Worm (Caenorhabditis elegans) whole organism, L4 larva: ENCODE measurements around the gene R13A5.7.

ENCODE experiments used
- F26F4.8 ChIP-seq: fragments of 200-800 bp; sonication (Bioruptor generic); conservative IDR thresholded peaks from 2 replicates; pipeline ENCODE4 v1.3.6; 2022; ENCODE audit warnings: missing genetic modification characterization, missing compliant biosample characterization
- F37D6.2 ChIP-seq: sonication (generic microtip); optimal IDR thresholded peaks from 2 replicates; lab custom pipeline; 2016; ENCODE audit warnings: mild to moderate bottlenecking, missing genetic modification characterization, missing compliant biosample characterization
- F49E8.2 ChIP-seq: sonication (generic microtip); optimal IDR thresholded peaks from 2 replicates; lab custom pipeline; 2016; ENCODE audit warnings: missing compliant biosample characterization, mild to moderate bottlenecking, missing genetic modification characterization, borderline replicate concordance
- Y5F2A.4 ChIP-seq: fragments of 200-800 bp; sonication (Bioruptor generic); optimal IDR thresholded peaks from 2 replicates; lab custom pipeline; 2018; ENCODE audit warnings: mild to moderate bottlenecking, missing genetic modification characterization, missing compliant biosample characterization
- aha-1 ChIP-seq: fragments of 150-350 bp; peaks from one replicate; lab custom pipeline; 2014; ENCODE audit warnings: missing biosample characterization, missing genetic modification characterization
- arid-1 ChIP-seq: fragments of 200-800 bp; sonication (Bioruptor generic); conservative IDR thresholded peaks from 2 replicates; pipeline ENCODE4 v1.3.6; 2022; ENCODE audit warnings: missing genetic modification reagents, missing genetic modification characterization, missing compliant biosample characterization
- attf-4 ChIP-seq: sonication (generic microtip); optimal IDR thresholded peaks from 3 replicates; lab custom pipeline; 2017; ENCODE audit warnings: missing biosample characterization, missing genetic modification characterization
- ceh-20 ChIP-seq: fragments of 200-800 bp; sonication (Bioruptor generic); IDR thresholded peaks from 2 replicates; pipeline ENCODE4 v1.3.6; 2022; ENCODE audit warnings: missing genetic modification reagents, missing genetic modification characterization, missing compliant biosample characterization
- ceh-44 ChIP-seq: fragments of 200-800 bp; sonication (Bioruptor generic); IDR thresholded peaks from 2 replicates; pipeline ENCODE4 v1.3.6; 2022; ENCODE audit warnings: missing genetic modification reagents, missing genetic modification characterization, missing compliant biosample characterization
- ceh-62 ChIP-seq: sonication (generic microtip); optimal IDR thresholded peaks from 2 replicates; lab custom pipeline; 2017; ENCODE audit warnings: missing biosample characterization, missing genetic modification characterization
- ces-1 ChIP-seq: fragments of 150-350 bp; sonication (generic microtip); optimal IDR thresholded peaks from 4 replicates; lab custom pipeline; 2014; ENCODE audit warnings: missing biosample characterization, missing genetic modification reagents, missing genetic modification characterization
- cey-2 ChIP-seq: sonication (generic microtip); optimal IDR thresholded peaks from 3 replicates; lab custom pipeline; 2017; ENCODE audit warnings: missing genetic modification characterization, mild to moderate bottlenecking, missing compliant biosample characterization, antibody characterized with exemption, borderline replicate concordance; ENCODE audit not compliant: insufficient read depth
- daf-16 ChIP-seq, 3 experiments: sonication (generic microtip); optimal IDR thresholded peaks; 2 replicates each; lab custom pipeline; 2016 to 2017; ENCODE audit warnings: missing genetic modification characterization in 3 of 3, missing genetic modification reagents in 3 of 3, mild to moderate bottlenecking in 2 of 3, missing compliant biosample characterization in 2 of 3, missing biosample characterization in 1 of 3, moderate library complexity in 1 of 3
- daf-19 ChIP-seq: fragments of 200-800 bp; sonication (Bioruptor generic); conservative IDR thresholded peaks from 2 replicates; pipeline ENCODE4 v1.3.6; 2022; ENCODE audit warnings: missing genetic modification characterization, missing compliant biosample characterization
- dmd-9 ChIP-seq: fragments of 200-800 bp; sonication (Bioruptor generic); IDR thresholded peaks from 2 replicates; pipeline ENCODE4 v1.3.6; 2022; ENCODE audit warnings: missing genetic modification reagents, missing genetic modification characterization, missing compliant biosample characterization
- dpl-1 ChIP-seq: fragments of 150-350 bp; optimal IDR thresholded peaks from 2 replicates; lab custom pipeline; 2014; ENCODE audit warnings: missing biosample characterization, missing genetic modification reagents, missing genetic modification characterization
- dve-1 ChIP-seq: sonication (generic microtip); optimal IDR thresholded peaks from 2 replicates; lab custom pipeline; 2017; ENCODE audit warnings: antibody characterized with exemption, mild to moderate bottlenecking, missing genetic modification characterization, missing compliant biosample characterization; ENCODE audit not compliant: insufficient read depth
- hlh-11 ChIP-seq: fragments of 200-800 bp; sonication (Bioruptor generic); optimal IDR thresholded peaks from 2 replicates; lab custom pipeline; 2018; ENCODE audit warnings: mild to moderate bottlenecking, missing genetic modification characterization, missing compliant biosample characterization
- lin-1 ChIP-seq: fragments of 200-800 bp; sonication (Bioruptor generic); IDR thresholded peaks from 2 replicates; pipeline ENCODE4 v1.3.6; 2022; ENCODE audit warnings: missing genetic modification reagents, missing genetic modification characterization, missing compliant biosample characterization
- lin-13 ChIP-seq: fragments of 150-350 bp; optimal IDR thresholded peaks from 2 replicates; lab custom pipeline; 2014; ENCODE audit warnings: missing biosample characterization, missing genetic modification reagents, missing genetic modification characterization
- lin-29 ChIP-seq: fragments of 200-800 bp; sonication (Bioruptor generic); IDR thresholded peaks from 2 replicates; pipeline ENCODE4 v1.3.6; 2022; ENCODE audit warnings: missing genetic modification reagents, missing genetic modification characterization, missing compliant biosample characterization
- lir-3 ChIP-seq: sonication (generic microtip); optimal IDR thresholded peaks from 2 replicates; lab custom pipeline; 2016; ENCODE audit warnings: mild to moderate bottlenecking, missing genetic modification characterization, missing compliant biosample characterization
- mdt-29 ChIP-seq: fragments of 200-800 bp; sonication (Bioruptor generic); IDR thresholded peaks from 2 replicates; pipeline ENCODE4 v1.3.6; 2022; ENCODE audit warnings: missing genetic modification reagents, missing genetic modification characterization, missing compliant biosample characterization
- mes-2 ChIP-seq: sonication (generic microtip); optimal IDR thresholded peaks from 2 replicates; lab custom pipeline; 2016; ENCODE audit warnings: missing genotype, mild to moderate bottlenecking, missing genetic modification characterization, missing compliant biosample characterization; ENCODE audit not compliant: poor library complexity, severe bottlenecking
- mxl-3 ChIP-seq: fragments of 200-800 bp; sonication (Bioruptor generic); optimal IDR thresholded peaks from 2 replicates; lab custom pipeline; 2018; ENCODE audit warnings: mild to moderate bottlenecking, missing genetic modification characterization, missing compliant biosample characterization
- nhr-11 ChIP-seq: fragments of 150-350 bp; optimal IDR thresholded peaks from 2 replicates; lab custom pipeline; 2014; ENCODE audit warnings: missing biosample characterization, missing genetic modification characterization
- nhr-25 ChIP-seq: sonication (generic microtip); optimal IDR thresholded peaks from 2 replicates; lab custom pipeline; 2017; ENCODE audit warnings: missing genetic modification characterization, mild to moderate bottlenecking, missing compliant biosample characterization, antibody characterized with exemption, moderate library complexity, borderline replicate concordance; ENCODE audit not compliant: insufficient read depth
- nhr-41 ChIP-seq: fragments of 200-800 bp; sonication (Bioruptor generic); IDR thresholded peaks from 2 replicates; pipeline ENCODE4 v1.3.6; 2022; ENCODE audit warnings: missing genetic modification reagents, missing genetic modification characterization, missing compliant biosample characterization
- nhr-42 ChIP-seq: fragments of 200-800 bp; sonication (Bioruptor generic); IDR thresholded peaks from 2 replicates; pipeline ENCODE4 v1.3.6; 2022; ENCODE audit warnings: missing genetic modification characterization, missing compliant biosample characterization
- nhr-76 ChIP-seq: fragments of 150-350 bp; optimal IDR thresholded peaks from 2 replicates; lab custom pipeline; 2014; ENCODE audit warnings: missing biosample characterization, missing genetic modification characterization
- php-3 ChIP-seq: fragments of 200-800 bp; sonication (Bioruptor generic); IDR thresholded peaks from 2 replicates; pipeline ENCODE4 v1.3.6; 2022; ENCODE audit warnings: missing genetic modification reagents, missing genetic modification characterization, missing compliant biosample characterization
- pqm-1 ChIP-seq: sonication (generic microtip); optimal IDR thresholded peaks from 2 replicates; lab custom pipeline; 2017; ENCODE audit warnings: missing biosample characterization, missing genetic modification characterization
- rbr-2 ChIP-seq: sonication (generic microtip); optimal IDR thresholded peaks from 2 replicates; lab custom pipeline; 2016; ENCODE audit warnings: missing genotype, missing genetic modification characterization, missing compliant biosample characterization
- skn-1 ChIP-seq: fragments of 150-350 bp; optimal IDR thresholded peaks from 2 replicates; lab custom pipeline; 2014; ENCODE audit warnings: missing biosample characterization, missing genetic modification characterization
- spr-1 ChIP-seq: sonication (generic microtip); optimal IDR thresholded peaks from 2 replicates; lab custom pipeline; 2016; ENCODE audit warnings: mild to moderate bottlenecking, missing genetic modification characterization, missing compliant biosample characterization
- tag-97 ChIP-seq: fragments of 200-800 bp; sonication (Bioruptor generic); IDR thresholded peaks from 2 replicates; pipeline ENCODE4 v1.3.6; 2022; ENCODE audit warnings: missing genetic modification characterization, missing compliant biosample characterization
- tra-1 ChIP-seq: fragments of 200-800 bp; sonication (Bioruptor generic); IDR thresholded peaks from 2 replicates; pipeline ENCODE4 v1.3.6; 2022; ENCODE audit warnings: missing genetic modification reagents, missing genetic modification characterization, missing compliant biosample characterization
- unc-62 ChIP-seq, 3 experiments: fragments of 150-350 bp in 1 of 3; sonication (generic microtip); optimal IDR thresholded peaks in 2 of 3; peaks in 1 of 3; 1 replicate in 1 of 3; 2 replicates in 2 of 3; lab custom pipeline; 2014 to 2017; ENCODE audit warnings: missing biosample characterization in 3 of 3, missing genetic modification characterization in 3 of 3, missing genetic modification reagents in 3 of 3, missing genotype in 1 of 3
- zfp-2 ChIP-seq: sonication (generic microtip); optimal IDR thresholded peaks from 2 replicates; lab custom pipeline; 2016; ENCODE audit warnings: mild to moderate bottlenecking, missing genetic modification characterization, missing compliant biosample characterization
- zip-2 ChIP-seq: fragments of 150-350 bp; optimal IDR thresholded peaks from 2 replicates; lab custom pipeline; 2014; ENCODE audit warnings: missing biosample characterization, missing genetic modification characterization
- ztf-7 ChIP-seq: fragments of 150-350 bp; optimal IDR thresholded peaks from 2 replicates; lab custom pipeline; 2014; ENCODE audit warnings: missing biosample characterization, missing genetic modification characterization

R13A5.7 gene

DNA sequence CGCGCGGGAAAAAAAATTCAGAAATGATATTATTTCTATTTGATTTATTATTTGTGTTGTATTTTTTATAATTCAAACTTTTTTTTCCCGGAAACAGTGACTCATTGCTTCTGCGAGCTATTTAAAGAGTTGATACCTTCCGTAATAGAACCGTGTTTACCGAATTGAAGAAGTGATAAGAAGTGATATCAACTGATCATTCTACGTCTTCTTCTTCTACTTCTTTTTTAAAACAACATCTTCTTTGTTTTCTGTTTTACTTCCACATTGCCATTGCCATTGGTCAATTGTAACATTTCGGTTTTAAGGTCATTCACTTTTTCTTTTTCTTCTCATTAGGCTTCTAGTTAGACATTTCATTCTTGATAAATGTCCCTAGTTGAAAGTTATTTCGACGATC lies 3.8 kb downstream of the R13A5.7 start, which contains the start of gene ttr-32:
Gene ttr-32 (plus strand): TSS at position 314 of the 400 bp plus-strand sequence.
- TF ChIP-seq ztf-7 (tag; lab: Kevin White, UChicago): no peak
- TF ChIP-seq F26F4.8: no peak
- TF ChIP-seq mes-2: no peak
- no peak for TF ChIP-seq dmd-9
- no peak for TF ChIP-seq daf-19 (GFP tag; lab: Robert Waterston, UW)
- TF ChIP-seq ceh-20: no peak
- no peak for TF ChIP-seq pqm-1 (tag; lab: Kevin White, UChicago)
- no peak for TF ChIP-seq aha-1 (tag; lab: Kevin White, UChicago)
- no peak for TF ChIP-seq tra-1
- no peak for TF ChIP-seq attf-4 (tag; lab: Kevin White, UChicago)
- no peak for TF ChIP-seq mxl-3
- TF ChIP-seq nhr-41 (GFP tag; lab: Robert Waterston, UW): no peak

DNA sequence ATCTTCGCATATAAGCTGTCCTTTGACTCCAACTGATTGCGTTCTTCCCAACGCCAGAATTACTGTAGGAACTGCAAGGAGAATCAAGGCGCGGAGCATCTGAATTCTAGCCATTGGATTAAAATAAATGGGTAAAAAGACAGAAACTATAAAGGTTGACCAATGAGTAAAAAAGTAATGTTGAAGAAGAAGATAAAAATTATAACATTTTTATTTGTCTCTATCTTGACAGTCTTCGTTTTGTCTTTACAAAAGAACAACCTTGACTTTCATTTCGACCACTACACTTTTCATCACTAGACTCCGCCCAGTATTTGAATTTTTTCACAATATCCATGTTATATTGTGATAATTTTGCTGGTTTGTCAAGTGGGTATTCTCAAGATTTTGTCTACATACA lies 4.7 kb downstream of the R13A5.7 start, which contains the start of gene ttr-8:
Gene ttr-8 (minus strand): TSS at position 101 of the 400 bp plus-strand sequence.
- no peak for TF ChIP-seq nhr-41 (GFP tag; lab: Robert Waterston, UW)

DNA sequence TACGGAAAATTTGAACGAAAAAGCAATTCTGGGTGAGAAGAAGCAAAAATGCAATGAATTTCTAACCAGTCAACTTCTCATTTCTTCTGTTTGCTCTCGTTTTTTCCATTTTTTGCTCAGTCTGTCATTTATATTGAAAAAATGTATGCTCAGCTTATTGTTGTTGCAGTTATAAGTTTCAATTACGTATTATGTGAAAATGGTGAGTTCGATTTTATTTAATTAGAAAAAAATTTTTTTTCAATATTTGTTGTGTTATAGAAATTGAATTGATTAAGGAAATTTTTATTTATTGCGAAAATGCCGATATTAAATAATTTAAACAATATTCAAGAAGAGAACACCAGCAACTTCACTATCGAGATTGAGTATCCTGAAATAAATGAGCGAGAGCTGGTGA lies 8.1 kb downstream of the R13A5.7 start, which contains the start of gene lgc-12:
Gene lgc-12 (plus strand): TSS at position 301 of the 400 bp plus-strand sequence.
- TF ChIP-seq nhr-76 (tag; lab: Kevin White, UChicago) (no peak), lin-1 (GFP tag; lab: Robert Waterston, UW) (no peak), F49E8.2 (tag; lab: Kevin White, UChicago) (no peak), cey-2 (no peak), lir-3 (tag; lab: Kevin White, UChicago) (no peak), ceh-62 (no peak), spr-1 (tag; lab: Kevin White, UChicago) (no peak), lin-29 (no peak), lin-13 (GFP tag; lab: Kevin White, UChicago) (no peak), Y5F2A.4 (GFP tag; lab: Kevin White, UChicago) (no peak), dpl-1 (GFP tag; lab: Kevin White, UChicago) (no peak), rbr-2 (tag; lab: Kevin White, UChicago) (no peak), pqm-1 (tag; lab: Kevin White, UChicago) (no peak), php-3 (GFP tag; lab: Robert Waterston, UW) (no peak), ceh-44 (GFP tag; lab: Robert Waterston, UW) (no peak), ces-1 (GFP tag; lab: Kevin White, UChicago) (no peak), nhr-11 (tag; lab: Kevin White, UChicago) (no peak), zfp-2 (no peak)

DNA sequence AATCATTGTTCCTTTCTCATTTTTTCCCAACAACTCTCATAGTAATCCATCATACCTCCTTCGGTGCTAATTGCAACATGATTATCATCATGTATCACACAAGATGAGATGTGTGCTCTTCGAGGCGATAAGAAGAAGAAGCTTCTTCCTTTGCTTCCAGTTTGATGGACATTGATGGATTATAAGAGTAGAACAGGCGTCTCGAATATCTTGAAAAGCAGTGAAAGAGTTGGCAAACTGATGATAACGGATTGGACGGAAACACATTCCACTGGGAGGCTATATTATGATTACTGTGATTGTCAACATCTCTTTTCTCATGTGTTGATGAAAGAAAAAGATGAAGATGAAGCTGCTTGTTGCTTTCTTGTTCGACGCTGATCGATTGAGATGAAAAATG lies 10.1 kb downstream of the R13A5.7 start:
- TF ChIP-seq lin-1 (GFP tag; lab: Robert Waterston, UW) (no peak), skn-1 (tag; lab: Kevin White, UChicago) (no peak), cey-2 (no peak), ceh-62 (no peak), daf-16 (GFP tag; optimal IDR thresholded peaks at IDR 0.05; lab: Kevin White, UChicago) (peak in 1 of 2 experiments; percentile 77), daf-16 (tag; optimal IDR thresholded peaks at IDR 0.05; lab: Kevin White, UChicago) (no peak), arid-1 (GFP tag; lab: Robert Waterston, UW) (no peak), ztf-7 (tag; lab: Kevin White, UChicago) (no peak), tag-97 (GFP tag; lab: Robert Waterston, UW) (no peak), ceh-20 (no peak), zfp-2 (no peak), unc-62 (GFP tag; optimal IDR thresholded peaks at IDR 0.05 in 1 of 2; lab: Kevin White, UChicago) (peak in 1 of 2 experiments; percentile 48), unc-62 (tag; optimal IDR thresholded peaks at IDR 0.05; lab: Kevin White, UChicago) (no peak), attf-4 (tag; lab: Kevin White, UChicago) (no peak), F37D6.2 (tag; lab: Kevin White, UChicago) (no peak), F49E8.2 (tag; lab: Kevin White, UChicago) (no peak), nhr-42 (no peak), dve-1 (tag; lab: Kevin White, UChicago) (no peak), F26F4.8 (no peak), mdt-29 (GFP tag; lab: Robert Waterston, UW) (no peak), zip-2 (tag; lab: Kevin White, UChicago) (no peak), nhr-41 (GFP tag; lab: Robert Waterston, UW) (no peak), hlh-11 (peak; percentile 1), lin-29 (no peak), nhr-25 (tag; lab: Kevin White, UChicago) (no peak)
